Fruit fly (Drosophila melanogaster): ENCODE results near the gene Rph.

Rph gene

dm6 chrX:10762959-10763883, 5.8 kb upstream of the Rph start (continued):
- no peak for TF ChIP-seq tin (GFP tag; optimal IDR thresholded peaks at IDR 0.05)
- peak; percentile 79 for TF ChIP-seq CG34376 (GFP tag; optimal IDR thresholded peaks at IDR 0.05)
- TF ChIP-seq gt (GFP tag; IDR thresholded peaks at IDR 0.05), result no peak
- TF ChIP-seq ranshi (GFP tag; IDR thresholded peaks at IDR 0.05), result peak; percentile 43; the same call in 1 of the 2 replicates
- no peak for TF ChIP-seq prd (optimal IDR thresholded peaks at IDR 0.05)
- 0 out of 3 replicates have a peak, but pooled peaks have one; percentile 28 for TF ChIP-seq prd (GFP tag; IDR thresholded peaks at IDR 0.05)
- TF ChIP-seq CG10543 (GFP tag; optimal IDR thresholded peaks at IDR 0.05), result peak; percentile 70
- no peak for TF ChIP-seq Ets97D (GFP tag; optimal IDR thresholded peaks at IDR 0.05)
- TF ChIP-seq HmgD (GFP tag; optimal IDR thresholded peaks at IDR 0.05), result no peak
- peak; percentile 32; the same call in 1 of the 3 replicates for TF ChIP-seq Aef1 (GFP tag; IDR thresholded peaks at IDR 0.05)
- peak; percentile 28 for TF ChIP-seq ATbp (GFP tag; optimal IDR thresholded peaks at IDR 0.05)
- TF ChIP-seq CG8290 (GFP tag; optimal IDR thresholded peaks at IDR 0.05), result no peak
- TF ChIP-seq CG8290 (tag; optimal IDR thresholded peaks at IDR 0.05), result peak in 1 of 2 experiments; percentile 14
- TF ChIP-seq btn (GFP tag; optimal IDR thresholded peaks at IDR 0.05), result no peak
- TF ChIP-seq Adf1 (GFP tag; IDR thresholded peaks at IDR 0.05), result peak; percentile 73
- no peak for TF ChIP-seq Neu2 (GFP tag; optimal IDR thresholded peaks at IDR 0.05; ENCODE audit: borderline replicate concordance)
- TF ChIP-seq CG13894 (tag; optimal IDR thresholded peaks at IDR 0.05), result peak; percentile 39
- peak; percentile 1 for TF ChIP-seq ind (GFP tag; optimal IDR thresholded peaks at IDR 0.05)
- no peak for TF ChIP-seq CG4854 (GFP tag; optimal IDR thresholded peaks at IDR 0.05)
- peak; percentile 22 for TF ChIP-seq CG17359 (tag; optimal IDR thresholded peaks at IDR 0.05)
- TF ChIP-seq jing (GFP tag; optimal IDR thresholded peaks at IDR 0.05), result no peak
- TF ChIP-seq abd-A (tag; optimal IDR thresholded peaks at IDR 0.05), result peak; percentile 88
- peak; percentile 35 for TF ChIP-seq Oli (tag; optimal IDR thresholded peaks at IDR 0.05)
- peak; percentile 62; the same call in 1 of the 2 replicates for TF ChIP-seq CG31441 (GFP tag; IDR thresholded peaks at IDR 0.05)
- TF ChIP-seq zf30C (GFP tag; optimal IDR thresholded peaks at IDR 0.05), result peak; percentile 68
- TF ChIP-seq Asciz (GFP tag; optimal IDR thresholded peaks at IDR 0.05), result no peak
- TF ChIP-seq BEAF-32 (GFP tag; optimal IDR thresholded peaks at IDR 0.05), result peak; percentile 11
- no peak for TF ChIP-seq salm (tag; optimal IDR thresholded peaks at IDR 0.05)
- peak; percentile 26 for TF ChIP-seq fd96Cb (tag; optimal IDR thresholded peaks at IDR 0.05)
- no peak for TF ChIP-seq inv (GFP tag; IDR thresholded peaks at IDR 0.05; ENCODE audit: partially characterized antibody)
- peak; percentile 8 for TF ChIP-seq pzg (GFP tag; optimal IDR thresholded peaks at IDR 0.05)
- no peak for TF ChIP-seq schlank (tag; optimal IDR thresholded peaks at IDR 0.05)
- peak; percentile 53 for TF ChIP-seq grau (tag; optimal IDR thresholded peaks at IDR 0.05)
- peak; percentile 5 for TF ChIP-seq bcd (GFP tag; optimal IDR thresholded peaks at IDR 0.05)
- no peak for TF ChIP-seq CG6654 (GFP tag; optimal IDR thresholded peaks at IDR 0.05)
- TF ChIP-seq CG7357 (GFP tag; IDR thresholded peaks at IDR 0.05), result no peak
- peak; percentile 64 for TF ChIP-seq CG11504 (tag; optimal IDR thresholded peaks at IDR 0.05)
- no peak for TF ChIP-seq HLH54F (GFP tag; optimal IDR thresholded peaks at IDR 0.05)
- TF ChIP-seq CG6813 (GFP tag; optimal IDR thresholded peaks at IDR 0.05), result peak; percentile 5
- no peak for TF ChIP-seq mam (GFP tag; optimal IDR thresholded peaks at IDR 0.05)
- TF ChIP-seq Sox102F (GFP tag; optimal IDR thresholded peaks at IDR 0.05), result peak; percentile 52
- no peak for TF ChIP-seq stc (GFP tag; IDR thresholded peaks at IDR 0.05)
- no peak for TF ChIP-seq Jarid2 (GFP tag; optimal IDR thresholded peaks at IDR 0.05)
- no peak for TF ChIP-seq Max (GFP tag; optimal IDR thresholded peaks at IDR 0.05)
- TF ChIP-seq CG10462 (GFP tag; optimal IDR thresholded peaks at IDR 0.05), result no peak
- no peak for TF ChIP-seq CG14860 (GFP tag; IDR thresholded peaks at IDR 0.05; ENCODE audit: partially characterized antibody)
- TF ChIP-seq esg (GFP tag; conservative IDR thresholded peaks at IDR 0.05), result no peak
- no peak for TF ChIP-seq ham (GFP tag; IDR thresholded peaks at IDR 0.05)
- TF ChIP-seq H15 (GFP tag; IDR thresholded peaks at IDR 0.05), result no peak

All from whole organism, embryonic.